Worm (Caenorhabditis elegans) whole organism, late embryonic: Measurements from ENCODE around the gene F40A3.4.

ENCODE experiments used
- ama-1 ChIP-seq: fragments of 150-350 bp; optimal IDR thresholded peaks from 2 replicates; lab custom pipeline; 2014
- ceh-22 ChIP-seq: sonication (generic microtip); optimal IDR thresholded peaks from 2 replicates; lab custom pipeline; 2017; ENCODE audit warnings: missing biosample characterization, missing genetic modification characterization
- ceh-6 ChIP-seq: fragments of 200-800 bp; sonication (Bioruptor generic); optimal IDR thresholded peaks from 2 replicates; lab custom pipeline; 2018; ENCODE audit warnings: mild to moderate bottlenecking, missing genetic modification characterization, missing compliant biosample characterization
- elt-2 ChIP-seq: sonication (generic microtip); optimal IDR thresholded peaks from 2 replicates; lab custom pipeline; 2016; ENCODE audit warnings: missing genetic modification reagents, missing genetic modification characterization, missing compliant biosample characterization
- fax-1 ChIP-seq: sonication (generic microtip); optimal IDR thresholded peaks from 2 replicates; lab custom pipeline; 2016; ENCODE audit warnings: missing genotype, missing genetic modification characterization, missing compliant biosample characterization
- fkh-10 ChIP-seq: fragments of 150-350 bp; optimal IDR thresholded peaks from 2 replicates; lab custom pipeline; 2014; ENCODE audit warnings: missing biosample characterization, missing genetic modification reagents, missing genetic modification characterization
- hlh-30 ChIP-seq: sonication (generic microtip); optimal IDR thresholded peaks from 2 replicates; lab custom pipeline; 2017; ENCODE audit warnings: antibody characterized with exemption, missing genetic modification characterization, missing compliant biosample characterization; ENCODE audit not compliant: insufficient read depth
- pax-1 ChIP-seq: fragments of 150-350 bp; optimal IDR thresholded peaks from 2 replicates; lab custom pipeline; 2014; ENCODE audit warnings: missing biosample characterization, missing genetic modification characterization
- pha-4 ChIP-seq: fragments of 150-350 bp; optimal IDR thresholded peaks from 2 replicates; lab custom pipeline; 2018; ENCODE audit warnings: missing biosample characterization, missing genetic modification reagents, missing genetic modification characterization
- rnt-1 ChIP-seq: sonication (generic microtip); optimal IDR thresholded peaks from 2 replicates; lab custom pipeline; 2016; ENCODE audit warnings: missing genetic modification characterization, missing compliant biosample characterization
- sox-4 ChIP-seq: sonication (generic microtip); optimal IDR thresholded peaks from 2 replicates; lab custom pipeline; 2017; ENCODE audit warnings: mild to moderate bottlenecking, missing genetic modification characterization, inconsistent platforms, missing compliant biosample characterization
- tbx-2 ChIP-seq: sonication (generic microtip); optimal IDR thresholded peaks from 2 replicates; lab custom pipeline; 2016; ENCODE audit warnings: missing genetic modification characterization, missing compliant biosample characterization
- unc-86 ChIP-seq: sonication (generic microtip); optimal IDR thresholded peaks from 2 replicates; lab custom pipeline; 2016; ENCODE audit warnings: missing genetic modification characterization, missing compliant biosample characterization

DNA sequence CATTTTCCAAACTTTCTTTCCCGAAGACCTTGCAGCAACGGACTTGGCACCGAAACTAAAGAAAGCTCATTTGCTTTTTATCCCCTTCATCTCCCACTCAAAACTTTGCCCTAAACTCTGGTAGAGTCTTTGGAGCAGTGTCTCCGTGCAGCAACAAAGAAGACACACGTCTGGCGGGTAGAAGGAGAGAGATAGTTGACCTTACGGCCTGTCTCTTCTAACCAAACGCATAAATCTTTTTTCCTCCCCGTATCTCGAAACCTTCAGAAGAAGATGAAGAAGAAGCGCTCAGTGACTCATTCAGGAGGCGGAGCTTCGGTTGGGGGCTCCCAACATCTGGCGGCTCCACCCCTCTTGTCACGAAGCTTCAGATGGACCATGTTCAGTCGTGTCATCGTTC, 49.2 kb upstream of the F40A3.4 start:
- no peak for TF ChIP-seq fax-1 (tag; lab: Kevin White, UChicago)
- TF ChIP-seq ceh-22 (tag; lab: Kevin White, UChicago), result no peak
- no peak for TF ChIP-seq fkh-10 (GFP tag; lab: Kevin White, UChicago)
- TF ChIP-seq elt-2 (tag; lab: Kevin White, UChicago), result no peak
- TF ChIP-seq hlh-30 (tag; lab: Kevin White, UChicago), result no peak
- no peak for TF ChIP-seq pax-1 (tag; lab: Kevin White, UChicago)
- TF ChIP-seq unc-86 (tag; lab: Kevin White, UChicago), result no peak
- TF ChIP-seq pha-4 (tag; lab: Kevin White, UChicago), result no peak
- TF ChIP-seq ceh-6 (GFP tag; lab: Kevin White, UChicago), result no peak
- TF ChIP-seq rnt-1 (tag; lab: Kevin White, UChicago), result no peak
- TF ChIP-seq tbx-2 (tag; lab: Kevin White, UChicago), result no peak
- TF ChIP-seq sox-4, result no peak
- TF ChIP-seq ama-1 (lab: Kevin White, UChicago), result no peak
